Fruit fly (Drosophila melanogaster) whole organism: Measurements from ENCODE around the gene mid.

ENCODE experiments used
- CG8478 ChIP-seq: fragments of >200 bp; optimal IDR thresholded peaks from 2 replicates; lab custom pipeline; 2018; ENCODE audit warnings: inconsistent platforms
- Dll ChIP-seq: fragments of >200 bp; optimal IDR thresholded peaks from 2 replicates; lab custom pipeline; 2017
- EcR ChIP-seq, 2 experiments: fragments of >200 bp; optimal IDR thresholded peaks; 2 replicates each; lab custom pipeline; 2017; ENCODE audit warnings: missing biosample characterization in 2 of 2, missing genetic modification characterization in 2 of 2, missing genetic modification reagents in 2 of 2
- pan ChIP-seq: fragments of >200 bp; optimal IDR thresholded peaks from 2 replicates; lab custom pipeline; 2017
- psq ChIP-seq: fragments of >200 bp; optimal IDR thresholded peaks from 2 replicates; lab custom pipeline; 2017
- usp ChIP-seq: fragments of >200 bp; optimal IDR thresholded peaks from 2 replicates; lab custom pipeline; 2017; ENCODE audit warnings: missing biosample characterization, missing genetic modification characterization, mixed read lengths

The mid gene

DNA sequence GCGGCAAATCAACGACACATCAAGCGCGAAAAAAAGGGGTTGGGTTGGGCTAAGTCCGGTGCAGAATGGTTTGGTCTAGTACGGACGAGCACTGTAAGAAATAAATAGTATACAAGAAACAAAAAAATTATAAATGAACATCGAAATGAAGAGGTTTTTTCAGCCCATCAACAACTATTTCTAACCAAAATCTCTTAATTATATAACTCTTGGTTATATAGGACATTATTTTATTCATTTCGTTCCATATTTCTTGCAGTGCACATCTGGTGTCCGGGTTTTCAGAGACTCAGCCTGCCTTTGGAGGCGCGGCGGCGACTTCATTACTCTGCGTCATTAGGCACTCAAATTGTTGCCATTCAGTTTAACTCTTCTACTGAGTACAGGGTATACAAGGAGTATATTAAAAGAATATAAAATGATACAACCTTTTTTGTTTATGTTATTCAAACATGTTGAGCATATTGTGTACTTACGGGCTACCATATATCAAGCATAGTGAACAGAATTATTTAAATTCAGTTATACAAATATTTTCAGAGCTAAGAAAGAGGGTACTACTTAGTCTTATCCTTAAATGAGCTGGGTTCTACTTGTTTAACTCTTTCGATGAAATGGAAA lies 27.9 kb upstream of the mid start:
- no peak for TF ChIP-seq CG8478 (lab: Kevin White, UChicago)
- TF ChIP-seq usp = no peak
- TF ChIP-seq pan (lab: Kevin White, UChicago) = no peak
- no peak for TF ChIP-seq psq (lab: Kevin White, UChicago)
- no peak for TF ChIP-seq Dll (lab: Kevin White, UChicago)
- no peak for TF ChIP-seq EcR (GFP tag; optimal IDR thresholded peaks at IDR 0.05; lab: Kevin White, UChicago)

dm6 chr2L:5434298-5434697 lies 27.1 kb upstream of the mid start:
- TF ChIP-seq Dll (lab: Kevin White, UChicago) (no peak), EcR (GFP tag; optimal IDR thresholded peaks at IDR 0.05; lab: Kevin White, UChicago) (no peak), usp (no peak), CG8478 (lab: Kevin White, UChicago) (no peak), psq (lab: Kevin White, UChicago) (no peak), pan (lab: Kevin White, UChicago) (no peak)

- no peak for TF ChIP-seq CG8478 (lab: Kevin White, UChicago)
- no peak for TF ChIP-seq Dll (lab: Kevin White, UChicago)
- no peak for TF ChIP-seq usp
- no peak for TF ChIP-seq EcR (GFP tag; optimal IDR thresholded peaks at IDR 0.05; lab: Kevin White, UChicago)
- no peak for TF ChIP-seq psq (lab: Kevin White, UChicago)
- TF ChIP-seq pan (lab: Kevin White, UChicago) = no peak
These were observed 18.9 kb upstream of the mid start for dm6 chr2L:5442406-5443035.

dm6 chr2L:5444675-5445074 lies 16.8 kb upstream of the mid start:
- no peak for TF ChIP-seq Dll (lab: Kevin White, UChicago)
- TF ChIP-seq usp = no peak
- no peak for TF ChIP-seq psq (lab: Kevin White, UChicago)
- TF ChIP-seq EcR (GFP tag; optimal IDR thresholded peaks at IDR 0.05; lab: Kevin White, UChicago) = no peak
- TF ChIP-seq CG8478 (lab: Kevin White, UChicago) = no peak
- no peak for TF ChIP-seq pan (lab: Kevin White, UChicago)

- no peak for TF ChIP-seq Dll (lab: Kevin White, UChicago)
- TF ChIP-seq CG8478 (lab: Kevin White, UChicago) = no peak
- no peak for TF ChIP-seq pan (lab: Kevin White, UChicago)
- no peak for TF ChIP-seq psq (lab: Kevin White, UChicago)
- TF ChIP-seq usp = no peak
These were observed 15.8 kb upstream of the mid start for dm6 chr2L:5445488-5446171.

DNA sequence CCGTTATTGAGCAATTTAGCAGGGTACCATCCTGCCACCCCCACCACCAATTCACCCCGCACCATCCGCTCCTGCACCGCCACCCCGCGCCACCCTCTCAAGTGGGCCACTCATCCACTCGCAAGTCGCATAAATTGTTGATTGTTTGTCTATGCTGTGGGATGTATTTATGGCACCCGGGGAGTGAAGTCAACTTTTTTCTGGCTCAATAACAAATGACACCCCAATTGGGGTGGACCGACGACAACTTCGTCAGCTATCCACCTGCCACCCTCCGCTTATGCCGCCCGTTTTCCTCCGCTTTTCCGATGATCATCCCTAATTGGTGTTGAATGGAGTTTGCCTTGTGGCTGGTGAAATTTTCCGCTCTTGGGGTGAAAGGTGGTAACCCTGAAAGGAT lies 15.2 kb upstream of the mid start:
- TF ChIP-seq EcR (GFP tag; optimal IDR thresholded peaks at IDR 0.05; lab: Kevin White, UChicago) = no peak
- no peak for TF ChIP-seq pan (lab: Kevin White, UChicago)
- no peak for TF ChIP-seq Dll (lab: Kevin White, UChicago)
- TF ChIP-seq psq (lab: Kevin White, UChicago) = no peak
- no peak for TF ChIP-seq CG8478 (lab: Kevin White, UChicago)
- no peak for TF ChIP-seq usp

DNA sequence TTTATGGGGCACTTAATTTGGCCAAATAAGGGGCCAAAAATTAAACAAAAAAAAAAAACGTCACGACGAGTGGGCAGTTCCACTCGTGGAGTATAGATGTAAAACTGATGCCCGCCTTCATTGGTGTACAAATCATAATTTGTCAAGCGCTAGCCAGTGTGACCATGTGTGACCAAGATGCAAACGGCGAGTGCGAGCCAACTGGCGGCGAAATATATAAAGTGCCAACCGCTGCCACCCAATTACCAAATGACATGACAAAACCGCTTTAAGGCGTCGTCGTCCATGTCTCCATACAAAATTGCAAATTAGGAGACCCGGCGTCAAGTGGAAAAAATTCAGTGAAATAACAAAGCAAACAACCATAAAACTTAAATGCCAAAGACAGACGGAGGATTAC lies 14.2 kb upstream of the mid start:
- TF ChIP-seq usp = no peak
- no peak for TF ChIP-seq Dll (lab: Kevin White, UChicago)
- no peak for TF ChIP-seq EcR (GFP tag; optimal IDR thresholded peaks at IDR 0.05; lab: Kevin White, UChicago)
- TF ChIP-seq psq (lab: Kevin White, UChicago) = no peak
- no peak for TF ChIP-seq CG8478 (lab: Kevin White, UChicago)
- no peak for TF ChIP-seq pan (lab: Kevin White, UChicago)

DNA sequence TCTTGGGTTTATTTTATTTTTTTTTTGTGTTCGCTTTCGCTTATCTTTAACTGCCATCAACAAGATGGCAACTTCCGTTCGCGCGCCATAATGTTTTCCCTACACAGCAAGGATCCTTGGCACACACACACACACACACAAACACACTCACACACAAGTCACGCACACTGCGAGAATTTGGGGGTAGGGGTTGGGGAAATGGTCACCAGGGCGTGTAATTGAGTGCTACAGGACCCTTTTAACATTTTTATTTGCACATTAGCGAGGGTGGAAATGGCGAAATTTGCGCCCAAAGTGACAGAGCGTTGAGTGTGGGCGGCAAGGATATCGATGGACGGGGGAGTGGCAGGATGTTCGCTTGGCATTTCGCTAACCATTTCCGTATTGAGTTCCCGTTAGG lies 13.3 kb upstream of the mid start:
- TF ChIP-seq pan (lab: Kevin White, UChicago) = no peak
- no peak for TF ChIP-seq EcR (GFP tag; optimal IDR thresholded peaks at IDR 0.05; lab: Kevin White, UChicago)
- TF ChIP-seq usp = no peak
- no peak for TF ChIP-seq psq (lab: Kevin White, UChicago)
- TF ChIP-seq Dll (lab: Kevin White, UChicago) = no peak
- no peak for TF ChIP-seq CG8478 (lab: Kevin White, UChicago)

dm6 chr2L:5453077-5453476 lies 8.4 kb upstream of the mid start:
- no peak for TF ChIP-seq psq (lab: Kevin White, UChicago)
- no peak for TF ChIP-seq CG8478 (lab: Kevin White, UChicago)
- no peak for TF ChIP-seq pan (lab: Kevin White, UChicago)
- no peak for TF ChIP-seq usp
- TF ChIP-seq Dll (lab: Kevin White, UChicago) = no peak
- no peak for TF ChIP-seq EcR (GFP tag; optimal IDR thresholded peaks at IDR 0.05; lab: Kevin White, UChicago)

dm6 chr2L:5459740-5460287 lies 1.6 kb upstream of the mid start:
- TF ChIP-seq Dll (lab: Kevin White, UChicago) = no peak
- no peak for TF ChIP-seq pan (lab: Kevin White, UChicago)
- TF ChIP-seq psq (lab: Kevin White, UChicago) = no peak
- TF ChIP-seq EcR (GFP tag; optimal IDR thresholded peaks at IDR 0.05; lab: Kevin White, UChicago) = no peak

DNA sequence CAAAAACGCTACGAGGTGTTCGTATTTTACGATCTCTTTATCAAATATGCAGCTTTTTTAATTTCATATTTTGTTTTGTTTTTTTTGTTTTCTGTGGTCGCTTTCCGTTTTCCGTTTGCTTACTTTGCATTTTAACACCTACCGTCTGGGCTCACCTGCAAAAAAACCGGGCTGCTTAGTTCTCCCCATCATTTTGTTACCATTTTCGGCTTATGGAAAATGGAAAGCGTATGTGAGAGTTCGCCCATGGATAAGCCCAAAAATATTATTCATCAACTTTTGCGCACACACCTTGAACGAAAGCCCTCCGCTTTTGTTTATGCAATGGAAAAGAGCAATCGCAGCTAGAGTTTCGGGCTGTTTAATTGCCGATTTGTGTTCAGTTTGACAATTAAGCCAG lies 1.6 kb downstream of the mid start:
- TF ChIP-seq CG8478 (lab: Kevin White, UChicago) = no peak
- no peak for TF ChIP-seq Dll (lab: Kevin White, UChicago)
